Worm (Caenorhabditis elegans) whole organism, young adult: Measurements from ENCODE around the gene F44G4.1.

Source experiments
- dpl-1 ChIP-seq: fragments of 150-350 bp; optimal IDR thresholded peaks from 2 replicates; lab custom pipeline; 2014; ENCODE audit warnings: missing biosample characterization, missing genetic modification reagents, missing genetic modification characterization
- egl-44 ChIP-seq: fragments of 200-800 bp; sonication (Bioruptor generic); IDR thresholded peaks from 2 replicates; pipeline ENCODE4 v1.3.6; 2022; ENCODE audit warnings: missing genetic modification reagents, missing genetic modification characterization, missing compliant biosample characterization
- somi-1 ChIP-seq: fragments of 200-800 bp; sonication (Bioruptor generic); optimal IDR thresholded peaks from 2 replicates; lab custom pipeline; 2018; ENCODE audit warnings: mild to moderate bottlenecking, missing genetic modification characterization, missing compliant biosample characterization
- unc-130 ChIP-seq: sonication (generic microtip); optimal IDR thresholded peaks from 2 replicates; lab custom pipeline; 2016; ENCODE audit warnings: missing genetic modification reagents, missing genetic modification characterization, missing compliant biosample characterization

- no peak for TF ChIP-seq egl-44 (GFP tag; lab: Robert Waterston, UW)
- TF ChIP-seq unc-130: no peak
- no peak for TF ChIP-seq dpl-1
- no peak for TF ChIP-seq somi-1
Observed at ce11 chrII:8956896-8957295, 37.5 kb upstream of the F44G4.1 start.
